Worm (Caenorhabditis elegans) whole organism, L1 larva: ENCODE results near the gene phf-32.

Source experiments
- C34B4.2 ChIP-seq: sonication (generic microtip); optimal IDR thresholded peaks from 2 replicates; lab custom pipeline; 2017; ENCODE audit warnings: mild to moderate bottlenecking, missing genetic modification characterization, missing compliant biosample characterization
- F16B12.6 ChIP-seq: fragments of 150-350 bp; optimal IDR thresholded peaks from 2 replicates; lab custom pipeline; 2014; ENCODE audit warnings: missing biosample characterization, missing genetic modification characterization
- Y116A8C.19 ChIP-seq: sonication (generic microtip); optimal IDR thresholded peaks from 2 replicates; lab custom pipeline; 2016; ENCODE audit warnings: missing compliant biosample characterization, missing genetic modification characterization, borderline replicate concordance
- ama-1 ChIP-seq: fragments of 150-350 bp; optimal IDR thresholded peaks from 2 replicates; lab custom pipeline; 2014
- ceh-90 ChIP-seq: sonication (generic microtip); optimal IDR thresholded peaks from 2 replicates; lab custom pipeline; 2016; ENCODE audit warnings: missing genetic modification characterization, missing compliant biosample characterization
- ces-1 ChIP-seq: fragments of 150-350 bp; optimal IDR thresholded peaks from 2 replicates; lab custom pipeline; 2014; ENCODE audit warnings: missing biosample characterization, missing genetic modification reagents, missing genetic modification characterization
- dpl-1 ChIP-seq, 3 experiments: fragments of 150-350 bp in 2 of 3; sonication (generic microtip) in 1 of 3; optimal IDR thresholded peaks; 2 replicates each; lab custom pipeline; 2014 to 2017; ENCODE audit warnings: missing biosample characterization in 3 of 3, missing genetic modification characterization in 3 of 3, missing genetic modification reagents in 3 of 3
- efl-3 ChIP-seq: fragments of 200-800 bp; sonication (Bioruptor generic); optimal IDR thresholded peaks from 2 replicates; lab custom pipeline; 2018; ENCODE audit warnings: mild to moderate bottlenecking, missing genetic modification characterization, missing compliant biosample characterization
- egl-27 ChIP-seq, 2 experiments: fragments of 150-350 bp in 1 of 2; sonication (generic microtip); optimal IDR thresholded peaks; 3 replicates each; lab custom pipeline; 2017 to 2018; ENCODE audit warnings: missing biosample characterization in 2 of 2, missing genetic modification characterization in 2 of 2, missing genetic modification reagents in 2 of 2
- elt-2 ChIP-seq: sonication (generic microtip); optimal IDR thresholded peaks from 2 replicates; lab custom pipeline; 2016; ENCODE audit warnings: missing genetic modification characterization, mild to moderate bottlenecking, inconsistent platforms, missing compliant biosample characterization, missing genetic modification reagents
- ets-5 ChIP-seq: fragments of 200-800 bp; sonication (Bioruptor generic); IDR thresholded peaks from 2 replicates; pipeline ENCODE4 v1.3.6; 2022; ENCODE audit warnings: missing genetic modification characterization, missing compliant biosample characterization
- fkh-4 ChIP-seq: sonication (generic microtip); optimal IDR thresholded peaks from 2 replicates; lab custom pipeline; 2016; ENCODE audit warnings: missing compliant biosample characterization, missing genetic modification characterization, borderline replicate concordance
- fos-1 ChIP-seq: fragments of 150-350 bp; optimal IDR thresholded peaks from 2 replicates; lab custom pipeline; 2014; ENCODE audit warnings: missing biosample characterization, missing genetic modification characterization
- jun-1 ChIP-seq: fragments of 150-350 bp; optimal IDR thresholded peaks from 2 replicates; lab custom pipeline; 2014; ENCODE audit warnings: missing biosample characterization, missing genetic modification reagents, missing genetic modification characterization
- lin-13 ChIP-seq: fragments of 150-350 bp; optimal IDR thresholded peaks from 2 replicates; lab custom pipeline; 2014; ENCODE audit warnings: missing biosample characterization, missing genetic modification reagents, missing genetic modification characterization
- lin-14 ChIP-seq: fragments of 200-800 bp; sonication (Bioruptor generic); optimal IDR thresholded peaks from 2 replicates; lab custom pipeline; 2018; ENCODE audit warnings: mild to moderate bottlenecking, missing genetic modification characterization, moderate library complexity, missing compliant biosample characterization
- lin-15B ChIP-seq: fragments of 150-350 bp; sonication (generic microtip); optimal IDR thresholded peaks from 3 replicates; lab custom pipeline; 2014; ENCODE audit warnings: missing biosample characterization, missing genetic modification characterization
- lin-35 ChIP-seq, 2 experiments: fragments of 150-350 bp; optimal IDR thresholded peaks; 2 replicates each; lab custom pipeline; 2014; ENCODE audit warnings: missing biosample characterization in 2 of 2, missing genetic modification characterization in 2 of 2, missing genetic modification reagents in 2 of 2
- lsy-2 ChIP-seq, 2 experiments: fragments of 150-350 bp; optimal IDR thresholded peaks; 2 replicates each; lab custom pipeline; 2014; ENCODE audit warnings: missing biosample characterization in 2 of 2, missing genetic modification characterization in 2 of 2
- mab-9 ChIP-seq: fragments of 200-800 bp; sonication (Bioruptor generic); IDR thresholded peaks from 2 replicates; pipeline ENCODE4 v1.3.6; 2022; ENCODE audit warnings: missing genetic modification reagents, missing genetic modification characterization, missing compliant biosample characterization
- mdl-1 ChIP-seq, 2 experiments: fragments of 150-350 bp; optimal IDR thresholded peaks; 2 replicates each; lab custom pipeline; 2014 to 2017; ENCODE audit warnings: missing biosample characterization in 2 of 2, missing genetic modification characterization in 2 of 2, inconsistent platforms in 1 of 2
- nhr-11 ChIP-seq: fragments of 150-350 bp; optimal IDR thresholded peaks from 2 replicates; lab custom pipeline; 2014; ENCODE audit warnings: missing biosample characterization, missing genetic modification characterization
- nhr-12 ChIP-seq: sonication (generic microtip); optimal IDR thresholded peaks from 2 replicates; lab custom pipeline; 2017; ENCODE audit warnings: missing biosample characterization, missing genetic modification characterization
- nhr-19 ChIP-seq: fragments of 200-800 bp; sonication (Bioruptor generic); conservative IDR thresholded peaks from 2 replicates; pipeline ENCODE4 v1.3.6; 2022; ENCODE audit warnings: missing genetic modification characterization, missing compliant biosample characterization
- nhr-20 ChIP-seq: sonication (generic microtip); optimal IDR thresholded peaks from 2 replicates; lab custom pipeline; 2016; ENCODE audit warnings: mild to moderate bottlenecking, missing genetic modification characterization, missing compliant biosample characterization
- nhr-71 ChIP-seq: sonication (generic microtip); optimal IDR thresholded peaks from 2 replicates; lab custom pipeline; 2016; ENCODE audit warnings: mild to moderate bottlenecking, missing genetic modification characterization, moderate library complexity, missing compliant biosample characterization
- nhr-85 ChIP-seq: sonication (generic microtip); peaks from one replicate; lab custom pipeline; 2016; ENCODE audit warnings: missing genetic modification characterization, inconsistent platforms, missing compliant biosample characterization
- nhr-90 ChIP-seq: sonication (generic microtip); optimal IDR thresholded peaks from 2 replicates; lab custom pipeline; 2016; ENCODE audit warnings: mild to moderate bottlenecking, missing genetic modification characterization, missing compliant biosample characterization; ENCODE audit not compliant: poor library complexity
- pax-3 ChIP-seq: fragments of 200-800 bp; sonication (Bioruptor generic); optimal IDR thresholded peaks from 2 replicates; lab custom pipeline; 2018; ENCODE audit warnings: mild to moderate bottlenecking, missing genetic modification characterization, moderate library complexity, missing compliant biosample characterization
- snu-23 ChIP-seq: sonication (generic microtip); optimal IDR thresholded peaks from 2 replicates; lab custom pipeline; 2016; ENCODE audit warnings: missing genetic modification characterization, missing compliant biosample characterization
- sox-4 ChIP-seq: sonication (generic microtip); optimal IDR thresholded peaks from 2 replicates; lab custom pipeline; 2016; ENCODE audit warnings: missing genetic modification characterization, missing compliant biosample characterization
- tlp-1 ChIP-seq: fragments of 150-350 bp; optimal IDR thresholded peaks from 2 replicates; lab custom pipeline; 2014; ENCODE audit warnings: missing biosample characterization, missing genetic modification characterization
- unc-62 ChIP-seq: fragments of 150-350 bp; optimal IDR thresholded peaks from 2 replicates; lab custom pipeline; 2014; ENCODE audit warnings: missing biosample characterization, missing genetic modification reagents, missing genetic modification characterization
- unc-86 ChIP-seq: sonication (generic microtip); optimal IDR thresholded peaks from 2 replicates; lab custom pipeline; 2016; ENCODE audit warnings: missing genetic modification characterization, missing compliant biosample characterization
- unc-98 ChIP-seq: fragments of 200-800 bp; sonication (Bioruptor generic); IDR thresholded peaks from 2 replicates; pipeline ENCODE4 v1.3.6; 2022; ENCODE audit warnings: missing genetic modification characterization, missing compliant biosample characterization
- vab-15 ChIP-seq: sonication (generic microtip); optimal IDR thresholded peaks from 2 replicates; lab custom pipeline; 2017; ENCODE audit warnings: missing genotype, mild to moderate bottlenecking, missing genetic modification characterization, missing compliant biosample characterization
- zip-4 ChIP-seq: fragments of 200-800 bp; sonication (Bioruptor generic); optimal IDR thresholded peaks from 2 replicates; lab custom pipeline; 2018; ENCODE audit warnings: mild to moderate bottlenecking, missing genetic modification characterization, moderate library complexity, missing compliant biosample characterization
- ztf-11 ChIP-seq, 2 experiments: sonication (generic microtip); optimal IDR thresholded peaks; 2 replicates each; lab custom pipeline; 2016 to 2017; ENCODE audit warnings: missing genetic modification characterization in 2 of 2, missing biosample characterization in 1 of 2, missing compliant biosample characterization in 1 of 2

Gene phf-32

ce11 chrX:12288254-12288653 is 18.4 kb upstream of the phf-32 start, which contains the start of gene C04B4.5 (continued):
- TF ChIP-seq zip-4 (no peak), ztf-11 (tag; optimal IDR thresholded peaks at IDR 0.05; lab: Kevin White, UChicago) (no peak)

- TF ChIP-seq egl-27 (tag; optimal IDR thresholded peaks at IDR 0.05; lab: Kevin White, UChicago) (no peak), lsy-2 (tag; optimal IDR thresholded peaks at IDR 0.05; lab: Kevin White, UChicago) (no peak), C34B4.2 (tag; lab: Kevin White, UChicago) (no peak), elt-2 (tag; lab: Kevin White, UChicago) (no peak), zip-4 (no peak), mab-9 (no peak), nhr-85 (tag; lab: Kevin White, UChicago) (no peak), snu-23 (GFP tag; lab: Kevin White, UChicago) (no peak), F16B12.6 (tag; lab: Kevin White, UChicago) (no peak), unc-98 (GFP tag; lab: Robert Waterston, UW) (no peak)
- TF ChIP-seq, all 84 proteins: peak for 0
Measured at ce11 chrX:12290539-12290938, 16.1 kb upstream of the phf-32 start, which contains the start of gene C04B4.4. C04B4.4 (plus strand) TSS chrX:12290839.

- TF ChIP-seq lin-13, result no peak
- no peak for TF ChIP-seq fkh-4 (tag; lab: Kevin White, UChicago)
Measured at ce11 chrX:12294263-12294662, 12.4 kb upstream of the phf-32 start, which contains the start of gene W06D11.1. W06D11.1 (plus strand) TSS chrX:12294563.

- no peak for TF ChIP-seq fos-1 (tag; lab: Kevin White, UChicago)
- TF ChIP-seq nhr-20 (tag; lab: Kevin White, UChicago), result no peak
- TF ChIP-seq lin-14 (GFP tag; lab: Kevin White, UChicago), result no peak
- TF ChIP-seq nhr-90, result no peak
Measured at ce11 chrX:12296392-12296791, 10.3 kb upstream of the phf-32 start, which contains the start of gene W06D11.2. W06D11.2 (minus strand) TSS chrX:12296730.

- TF ChIP-seq nhr-19 (GFP tag; lab: Robert Waterston, UW) (no peak), unc-62 (no peak), sox-4 (no peak), fos-1 (tag; lab: Kevin White, UChicago) (no peak), nhr-85 (tag; lab: Kevin White, UChicago) (no peak), pax-3 (no peak), F16B12.6 (tag; lab: Kevin White, UChicago) (no peak), efl-3 (GFP tag; lab: Kevin White, UChicago) (no peak), jun-1 (no peak), mdl-1 (tag; optimal IDR thresholded peaks at IDR 0.05; lab: Kevin White, UChicago) (no peak), ama-1 (lab: Kevin White, UChicago) (no peak), tlp-1 (tag; lab: Kevin White, UChicago) (no peak), nhr-71 (tag; lab: Kevin White, UChicago) (no peak), zip-4 (no peak), lin-35 (GFP tag; optimal IDR thresholded peaks at IDR 0.05; lab: Kevin White, UChicago) (no peak), nhr-12 (tag; lab: Kevin White, UChicago) (no peak), ceh-90 (no peak), nhr-11 (tag; lab: Kevin White, UChicago) (no peak), unc-86 (no peak)
Measured at ce11 chrX:12298324-12298723, 8.3 kb upstream of the phf-32 start, which contains the start of gene W06D11.3. W06D11.3 (plus strand) TSS chrX:12298683.

ce11 chrX:12299834-12300233 is 6.8 kb upstream of the phf-32 start, which contains the start of gene W06D11.5:
W06D11.5 (plus strand) TSS chrX:12300134.
- TF ChIP-seq dpl-1 (GFP tag; optimal IDR thresholded peaks at IDR 0.05; lab: Kevin White, UChicago), result no peak
- TF ChIP-seq Y116A8C.19 (tag; lab: Kevin White, UChicago), result no peak
- TF ChIP-seq nhr-85 (tag; lab: Kevin White, UChicago), result peak; percentile 1
- TF ChIP-seq mdl-1 (tag; optimal IDR thresholded peaks at IDR 0.05; lab: Kevin White, UChicago), result no peak
- TF ChIP-seq lin-15B, result no peak
- TF ChIP-seq ets-5, result no peak
- TF ChIP-seq ces-1 (GFP tag; lab: Kevin White, UChicago), result no peak
- no peak for TF ChIP-seq nhr-71 (tag; lab: Kevin White, UChicago)
- TF ChIP-seq vab-15, result no peak
- TF ChIP-seq, all 84 proteins: peak for 1
